Worm (Caenorhabditis elegans): ENCODE results near the gene ins-35.

ce11 chrV:20350382-20350781 lies 25.0 kb upstream of the ins-35 start:
- TF ChIP-seq fos-1 (tag; optimal IDR thresholded peaks at IDR 0.05), result no peak
- no peak for TF ChIP-seq nhr-10 (tag; optimal IDR thresholded peaks at IDR 0.05)
- no peak for TF ChIP-seq unc-39 (tag; optimal IDR thresholded peaks at IDR 0.05)
- TF ChIP-seq F13H6.1 (tag; optimal IDR thresholded peaks at IDR 0.05), result no peak
- TF ChIP-seq R02D3.7 (tag; optimal IDR thresholded peaks at IDR 0.05), result no peak

Data from whole organism, L2 larva.